Fruit fly (Drosophila melanogaster) whole organism, prepupa: Measurements from ENCODE around the gene CG12535.

Experiments
- Blimp-1 ChIP-seq: fragments of 200-800 bp; sonication (Bioruptor generic); optimal IDR thresholded peaks from 3 replicates; lab custom pipeline; 2017; ENCODE audit warnings: missing biosample characterization, missing genetic modification characterization, mild to moderate bottlenecking, moderate library complexity, missing genetic modification reagents
- CG11762 ChIP-seq: fragments of 200-800 bp; sonication (Bioruptor generic); optimal IDR thresholded peaks from 3 replicates; lab custom pipeline; 2016; ENCODE audit warnings: missing biosample characterization, missing genetic modification characterization; ENCODE audit not compliant: insufficient read depth
- CG11902 ChIP-seq: fragments of 200-800 bp; sonication (Bioruptor generic); optimal IDR thresholded peaks from 3 replicates; lab custom pipeline; 2016; ENCODE audit warnings: missing biosample characterization, missing genetic modification characterization
- CG15336 ChIP-seq: fragments of 200-800 bp; sonication (Bioruptor generic); IDR thresholded peaks from 2 replicates; pipeline ENCODE4 v1.3.6; 2022; ENCODE audit warnings: missing biosample characterization, missing genetic modification characterization
- CG1621 ChIP-seq: fragments of 200-800 bp; sonication (Bioruptor generic); optimal IDR thresholded peaks from 3 replicates; lab custom pipeline; 2018; ENCODE audit warnings: missing biosample characterization, mild to moderate bottlenecking, missing genetic modification characterization
- CG16779 ChIP-seq: fragments of 200-800 bp; sonication (Bioruptor generic); optimal IDR thresholded peaks from 3 replicates; lab custom pipeline; 2017; ENCODE audit warnings: missing biosample characterization, mild to moderate bottlenecking, missing genetic modification characterization
- CG32006 ChIP-seq: fragments of 200-800 bp; sonication (Bioruptor generic); optimal IDR thresholded peaks from 3 replicates; lab custom pipeline; 2017; ENCODE audit warnings: missing biosample characterization, mild to moderate bottlenecking, missing genetic modification characterization
- CG34406 ChIP-seq: fragments of 200-800 bp; sonication (Bioruptor generic); optimal IDR thresholded peaks from 3 replicates; lab custom pipeline; 2016; ENCODE audit warnings: missing biosample characterization, missing genetic modification characterization
- CG3919 ChIP-seq: fragments of 200-800 bp; sonication (Bioruptor generic); optimal IDR thresholded peaks from 3 replicates; lab custom pipeline; 2016; ENCODE audit warnings: missing biosample characterization, missing genetic modification characterization
- CG6276 ChIP-seq: fragments of 200-800 bp; sonication (Bioruptor generic); optimal IDR thresholded peaks from 2 replicates; lab custom pipeline; 2017; ENCODE audit warnings: missing biosample characterization, mild to moderate bottlenecking, missing genetic modification characterization
- CG7368 ChIP-seq: fragments of 200-800 bp; sonication (Bioruptor generic); optimal IDR thresholded peaks from 3 replicates; lab custom pipeline; 2016; ENCODE audit warnings: missing biosample characterization, missing genetic modification characterization
- CG8632 ChIP-seq: fragments of 200-800 bp; sonication (Bioruptor generic); optimal IDR thresholded peaks from 3 replicates; lab custom pipeline; 2016; ENCODE audit warnings: missing biosample characterization, missing genetic modification characterization
- Eip75B ChIP-seq: fragments of 200-800 bp; sonication (Bioruptor generic); optimal IDR thresholded peaks from 3 replicates; lab custom pipeline; 2016; ENCODE audit warnings: missing biosample characterization, missing genetic modification characterization
- Eip78C ChIP-seq: fragments of 200-800 bp; sonication (Bioruptor generic); peaks from one replicate; lab custom pipeline; 2016; ENCODE audit warnings: missing biosample characterization, missing genetic modification characterization
- Ets21C ChIP-seq: fragments of 200-800 bp; sonication (Bioruptor generic); optimal IDR thresholded peaks from 3 replicates; lab custom pipeline; 2016; ENCODE audit warnings: missing biosample characterization, missing genetic modification characterization
- Ets96B ChIP-seq: fragments of 200-800 bp; optimal IDR thresholded peaks from 2 replicates; lab custom pipeline; 2019; ENCODE audit warnings: missing biosample characterization, mild to moderate bottlenecking, missing genetic modification characterization, moderate library complexity
- Hr4 ChIP-seq: fragments of 200-800 bp; sonication (Bioruptor generic); optimal IDR thresholded peaks from 3 replicates; lab custom pipeline; 2016; ENCODE audit warnings: missing biosample characterization, missing genetic modification characterization
- Met ChIP-seq: fragments of 200-800 bp; sonication (Bioruptor generic); optimal IDR thresholded peaks from 3 replicates; lab custom pipeline; 2016; ENCODE audit warnings: missing biosample characterization, missing genetic modification characterization
- OdsH ChIP-seq: fragments of 200-800 bp; sonication (Bioruptor generic); optimal IDR thresholded peaks from 3 replicates; lab custom pipeline; 2016; ENCODE audit warnings: missing biosample characterization, missing genetic modification characterization
- Smox ChIP-seq: fragments of 200-800 bp; sonication (Bioruptor generic); optimal IDR thresholded peaks from 3 replicates; lab custom pipeline; 2016; ENCODE audit warnings: missing biosample characterization, missing genetic modification characterization
- Sox102F ChIP-seq: fragments of 200-800 bp; sonication (Bioruptor generic); optimal IDR thresholded peaks from 2 replicates; lab custom pipeline; 2016; ENCODE audit warnings: missing biosample characterization, mild to moderate bottlenecking, missing genetic modification characterization
- achi ChIP-seq: fragments of 200-800 bp; sonication (Bioruptor generic); optimal IDR thresholded peaks from 3 replicates; lab custom pipeline; 2016; ENCODE audit warnings: missing biosample characterization, missing genetic modification characterization
- acj6 ChIP-seq: fragments of 200-800 bp; sonication (Bioruptor generic); optimal IDR thresholded peaks from 3 replicates; lab custom pipeline; 2016; ENCODE audit warnings: missing biosample characterization, missing genetic modification characterization
- cyc ChIP-seq: fragments of 200-800 bp; sonication (Bioruptor generic); optimal IDR thresholded peaks from 3 replicates; lab custom pipeline; 2016; ENCODE audit warnings: missing biosample characterization, missing genetic modification characterization
- dac ChIP-seq: fragments of 200-800 bp; sonication (Bioruptor generic); optimal IDR thresholded peaks from 2 replicates; lab custom pipeline; 2017; ENCODE audit warnings: missing biosample characterization, mild to moderate bottlenecking, missing genetic modification characterization
- eg ChIP-seq: fragments of 200-800 bp; sonication (Bioruptor generic); IDR thresholded peaks from 3 replicates; pipeline ENCODE4 v1.3.6; 2022; ENCODE audit warnings: missing biosample characterization, missing genetic modification characterization
- fd85E ChIP-seq: fragments of 200-800 bp; sonication (Bioruptor generic); optimal IDR thresholded peaks from 3 replicates; lab custom pipeline; 2016; ENCODE audit warnings: missing biosample characterization, missing genetic modification characterization
- fkh ChIP-seq: fragments of 200-800 bp; sonication (Bioruptor generic); optimal IDR thresholded peaks from 3 replicates; lab custom pipeline; 2017; ENCODE audit warnings: missing biosample characterization, mild to moderate bottlenecking, missing genetic modification characterization, moderate library complexity
- net ChIP-seq: fragments of 200-800 bp; sonication (Bioruptor generic); optimal IDR thresholded peaks from 3 replicates; lab custom pipeline; 2016; ENCODE audit warnings: missing biosample characterization, missing genetic modification characterization
- spab ChIP-seq: fragments of 200-800 bp; sonication (Bioruptor generic); optimal IDR thresholded peaks from 2 replicates; lab custom pipeline; 2017; ENCODE audit warnings: missing biosample characterization, mild to moderate bottlenecking, missing genetic modification characterization, missing genetic modification reagents
- svp ChIP-seq: fragments of 200-800 bp; sonication (Bioruptor generic); peaks from one replicate; lab custom pipeline; 2016; ENCODE audit warnings: missing biosample characterization, missing genetic modification characterization
- topi ChIP-seq: fragments of 200-800 bp; sonication (Bioruptor generic); optimal IDR thresholded peaks from 3 replicates; lab custom pipeline; 2016; ENCODE audit warnings: missing biosample characterization, missing genetic modification characterization

Gene CG12535

dm6 chrX:3361675-3362074, 87.1 kb downstream of the CG12535 start:
- TF ChIP-seq Sox102F (GFP tag; lab: Kevin White, UChicago) (no peak), CG11902 (GFP tag; lab: Kevin White, UChicago) (no peak), svp (GFP tag; lab: Kevin White, UChicago) (peak; percentile 48), CG16779 (tag; lab: Kevin White, UChicago) (no peak), CG11762 (GFP tag; lab: Kevin White, UChicago) (no peak), fd85E (GFP tag; lab: Kevin White, UChicago) (no peak), CG34406 (GFP tag; lab: Kevin White, UChicago) (no peak), acj6 (no peak)

DNA sequence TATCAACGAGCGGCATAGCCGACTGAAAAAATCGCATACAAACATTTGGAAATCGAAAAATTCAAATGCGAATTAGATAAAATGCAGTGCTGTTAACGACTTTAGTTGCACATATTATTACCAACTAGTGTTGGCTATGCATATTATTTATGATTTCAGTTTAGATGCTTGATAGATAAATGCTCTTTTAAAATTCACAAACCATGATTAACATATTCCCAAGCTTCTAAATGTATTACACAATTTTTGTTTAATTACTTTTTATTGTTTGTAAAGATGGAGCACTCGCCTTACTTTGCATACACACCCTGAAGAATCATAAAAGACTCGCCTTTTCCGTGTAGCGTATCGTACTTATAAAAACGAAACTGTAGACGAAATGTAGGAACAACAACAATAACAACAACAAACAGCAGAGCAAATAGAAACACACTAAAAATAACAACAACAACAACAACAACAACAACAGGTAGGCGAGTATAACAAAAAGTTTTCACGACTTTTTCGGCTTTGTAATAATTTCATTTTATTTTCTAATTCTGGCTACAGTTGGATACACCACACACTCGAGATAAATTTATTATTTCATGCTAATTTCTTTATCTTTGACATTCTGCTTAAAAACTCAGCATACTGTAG, 88.2 kb downstream of the CG12535 start:
- 0 out of 3 replicates have a peak, but pooled peaks have one; percentile 37 for TF ChIP-seq eg (GFP tag; lab: Robert Waterston, UW)
- peak; percentile 51 for TF ChIP-seq CG32006 (GFP tag; lab: Kevin White, UChicago)
- TF ChIP-seq dac (GFP tag; lab: Kevin White, UChicago), result no peak
- no peak for TF ChIP-seq spab (GFP tag; lab: Kevin White, UChicago)
- TF ChIP-seq CG15336 (GFP tag; lab: Robert Waterston, UW), result peak; percentile 24; the same call in 1 of the 2 replicates
- TF ChIP-seq Hr4 (GFP tag; lab: Kevin White, UChicago), result peak; percentile 16
- TF ChIP-seq fkh (GFP tag; lab: Kevin White, UChicago), result peak; percentile 47
- peak; percentile 20 for TF ChIP-seq Eip78C
- TF ChIP-seq CG6276 (GFP tag; lab: Kevin White, UChicago), result peak; percentile 44

- TF ChIP-seq cyc (GFP tag; lab: Kevin White, UChicago) (no peak), fkh (GFP tag; lab: Kevin White, UChicago) (peak; percentile 1)
These were observed 89.9 kb downstream of the CG12535 start for dm6 chrX:3358875-3359274.

DNA sequence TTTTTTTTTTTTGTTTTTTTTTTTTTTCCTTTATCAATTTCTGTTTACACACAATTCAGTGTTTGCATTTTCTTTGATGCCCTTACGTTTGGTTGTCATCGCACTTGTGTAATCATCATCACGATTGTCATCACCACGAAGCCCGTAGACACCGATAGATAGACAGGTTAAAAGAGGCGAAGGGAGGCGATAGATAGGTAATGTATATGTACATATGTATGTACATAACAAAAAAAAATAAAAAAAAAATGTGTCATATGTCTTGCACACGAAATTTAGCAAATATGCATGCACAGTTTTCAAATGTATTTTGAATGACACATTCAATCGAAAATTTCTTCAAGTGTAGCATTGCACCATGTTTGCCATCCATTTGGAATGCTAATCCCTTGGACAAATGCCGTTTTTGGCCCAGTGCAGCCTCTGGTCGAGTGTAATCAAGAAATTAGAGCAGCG, 91.0 kb downstream of the CG12535 start:
- TF ChIP-seq Blimp-1 (GFP tag; lab: Kevin White, UChicago) (no peak), CG7368 (GFP tag; lab: Kevin White, UChicago) (no peak), Eip78C (no peak), fkh (GFP tag; lab: Kevin White, UChicago) (peak; percentile 82), eg (GFP tag; lab: Robert Waterston, UW) (0 out of 3 replicates have a peak, but pooled peaks have one; percentile 16), CG32006 (GFP tag; lab: Kevin White, UChicago) (peak; percentile 11)

dm6 chrX:3356937-3357552, 91.7 kb downstream of the CG12535 start:
- TF ChIP-seq acj6 (no peak), topi (GFP tag; lab: Kevin White, UChicago) (no peak), CG1621 (no peak), Eip75B (GFP tag; lab: Kevin White, UChicago) (no peak), Hr4 (GFP tag; lab: Kevin White, UChicago) (no peak), Smox (GFP tag; lab: Kevin White, UChicago) (no peak), CG34406 (GFP tag; lab: Kevin White, UChicago) (no peak), net (GFP tag; lab: Kevin White, UChicago) (no peak), Sox102F (GFP tag; lab: Kevin White, UChicago) (no peak), fd85E (GFP tag; lab: Kevin White, UChicago) (no peak), Ets21C (GFP tag; lab: Kevin White, UChicago) (no peak), CG32006 (GFP tag; lab: Kevin White, UChicago) (no peak), achi (GFP tag; lab: Kevin White, UChicago) (no peak), spab (GFP tag; lab: Kevin White, UChicago) (no peak)

DNA sequence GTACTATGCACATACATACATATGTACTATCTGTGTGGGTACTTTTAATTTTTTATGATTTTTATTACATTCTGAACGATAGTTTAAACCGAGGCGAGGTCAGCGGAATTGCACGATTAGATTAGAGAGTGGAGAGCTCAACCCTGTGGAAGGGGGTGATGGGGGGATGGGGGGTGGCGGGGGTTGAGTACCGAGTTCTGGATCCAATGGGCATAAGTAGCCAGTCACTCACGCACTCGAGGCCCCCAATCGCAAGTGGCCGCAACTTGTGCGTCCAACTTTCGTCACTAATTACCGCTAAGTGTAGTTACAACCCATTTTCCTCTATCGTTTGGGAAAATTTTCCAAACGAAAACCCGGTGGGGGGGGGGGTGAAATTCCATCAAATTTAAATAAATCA, 92.5 kb downstream of the CG12535 start:
- TF ChIP-seq Ets96B, result no peak
- TF ChIP-seq Sox102F (GFP tag; lab: Kevin White, UChicago), result no peak
- no peak for TF ChIP-seq Smox (GFP tag; lab: Kevin White, UChicago)
- TF ChIP-seq Hr4 (GFP tag; lab: Kevin White, UChicago), result no peak
- no peak for TF ChIP-seq svp (GFP tag; lab: Kevin White, UChicago)
- no peak for TF ChIP-seq CG1621
- no peak for TF ChIP-seq fd85E (GFP tag; lab: Kevin White, UChicago)
- no peak for TF ChIP-seq CG3919 (GFP tag; lab: Kevin White, UChicago)
- TF ChIP-seq OdsH (GFP tag; lab: Kevin White, UChicago), result no peak
- no peak for TF ChIP-seq CG8632 (GFP tag; lab: Kevin White, UChicago)
- no peak for TF ChIP-seq Met (GFP tag; lab: Kevin White, UChicago)
- TF ChIP-seq, all 60 proteins: peak for 0
